Fruit fly (Drosophila melanogaster): ENCODE measurements around the gene Oatp33Ea.

DNA sequence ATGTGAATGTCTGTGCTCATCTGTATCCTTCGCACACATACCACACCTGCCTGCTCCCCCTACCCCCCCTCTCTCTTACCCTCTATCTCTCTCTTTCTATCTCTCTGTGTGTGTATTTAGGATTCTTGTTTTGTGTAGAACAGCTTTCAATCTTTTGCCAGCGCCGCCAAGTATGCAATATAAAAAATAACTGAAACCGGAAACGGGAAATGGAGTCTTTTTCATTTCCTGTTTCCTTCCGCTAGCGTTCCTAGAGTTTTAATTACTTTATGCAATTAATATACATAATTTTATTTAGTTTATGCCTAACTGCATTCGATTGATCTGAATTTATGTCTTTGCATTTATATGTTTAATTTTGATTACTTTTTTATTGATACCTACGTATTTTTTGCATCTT lies 53.3 kb downstream of the Oatp33Ea start:
- TF ChIP-seq sna (GFP tag; IDR thresholded peaks at IDR 0.05; ENCODE audit: partially characterized antibody) (no peak), HLH54F (GFP tag; optimal IDR thresholded peaks at IDR 0.05) (no peak), Mes4 (GFP tag; optimal IDR thresholded peaks at IDR 0.05) (no peak), CG10979 (tag; optimal IDR thresholded peaks at IDR 0.05) (no peak), CG4404 (GFP tag; IDR thresholded peaks at IDR 0.05) (no peak), gce (GFP tag; IDR thresholded peaks at IDR 0.05) (no peak)
